Worm (Caenorhabditis elegans) whole organism, L3 larva: ENCODE data around the gene srg-11.

Experiments
- R02D3.7 ChIP-seq: fragments of 150-350 bp; optimal IDR thresholded peaks from 2 replicates; lab custom pipeline; 2014; ENCODE audit warnings: missing biosample characterization, missing genetic modification characterization
- ZK546.5 ChIP-seq: sonication (generic microtip); optimal IDR thresholded peaks from 2 replicates; lab custom pipeline; 2017; ENCODE audit warnings: missing biosample characterization, missing genetic modification characterization
- aly-2 ChIP-seq: fragments of 150-350 bp; optimal IDR thresholded peaks from 2 replicates; lab custom pipeline; 2014; ENCODE audit warnings: missing biosample characterization, missing genetic modification characterization
- ama-1 ChIP-seq: fragments of 150-350 bp; optimal IDR thresholded peaks from 2 replicates; lab custom pipeline; 2018
- ceh-16 ChIP-seq: sonication (generic microtip); optimal IDR thresholded peaks from 2 replicates; lab custom pipeline; 2017; ENCODE audit warnings: missing biosample characterization, missing genetic modification characterization
- ceh-28 ChIP-seq: fragments of 150-350 bp; optimal IDR thresholded peaks from 2 replicates; lab custom pipeline; 2014; ENCODE audit warnings: missing biosample characterization, missing genetic modification reagents, missing genetic modification characterization
- ceh-82 ChIP-seq: fragments of 150-350 bp; optimal IDR thresholded peaks from 2 replicates; lab custom pipeline; 2014; ENCODE audit warnings: missing biosample characterization, missing genetic modification characterization
- ceh-9 ChIP-seq: sonication (generic microtip); optimal IDR thresholded peaks from 2 replicates; lab custom pipeline; 2018; ENCODE audit warnings: missing biosample characterization, missing genetic modification characterization
- daf-12 ChIP-seq: fragments of 150-350 bp; optimal IDR thresholded peaks from 2 replicates; lab custom pipeline; 2014; ENCODE audit warnings: missing biosample characterization, missing genetic modification reagents, missing genetic modification characterization
- egl-27 ChIP-seq: sonication (generic microtip); optimal IDR thresholded peaks from 4 replicates; lab custom pipeline; 2017; ENCODE audit warnings: missing biosample characterization, missing genetic modification reagents, missing genetic modification characterization
- egl-5 ChIP-seq: fragments of 150-350 bp; optimal IDR thresholded peaks from 2 replicates; lab custom pipeline; 2017; ENCODE audit warnings: missing biosample characterization, missing genetic modification reagents, missing genetic modification characterization, inconsistent platforms
- elt-1 ChIP-seq: fragments of 150-350 bp; optimal IDR thresholded peaks from 2 replicates; lab custom pipeline; 2014; ENCODE audit warnings: missing biosample characterization, missing genetic modification characterization
- elt-2 ChIP-seq: sonication (generic microtip); optimal IDR thresholded peaks from 2 replicates; lab custom pipeline; 2016; ENCODE audit warnings: missing genetic modification reagents, mild to moderate bottlenecking, missing genetic modification characterization, missing compliant biosample characterization
- elt-3 ChIP-seq, 3 experiments: fragments of 150-350 bp in 1 of 3; sonication (generic microtip) in 2 of 3; optimal IDR thresholded peaks; 2 replicates in 2 of 3; 4 replicates in 1 of 3; lab custom pipeline; 2014 to 2017; ENCODE audit warnings: missing biosample characterization in 3 of 3, missing genetic modification characterization in 3 of 3
- eor-1 ChIP-seq, 2 experiments: fragments of 150-350 bp; optimal IDR thresholded peaks; 2 replicates each; lab custom pipeline; 2014 to 2018; ENCODE audit warnings: missing biosample characterization in 2 of 2, missing genetic modification characterization in 2 of 2
- fkh-10 ChIP-seq: sonication (generic microtip); optimal IDR thresholded peaks from 2 replicates; lab custom pipeline; 2017; ENCODE audit warnings: missing biosample characterization, missing genetic modification reagents, missing genetic modification characterization
- fkh-2 ChIP-seq: fragments of 150-350 bp; optimal IDR thresholded peaks from 2 replicates; lab custom pipeline; 2014; ENCODE audit warnings: missing biosample characterization, missing genetic modification reagents, missing genetic modification characterization
- fos-1 ChIP-seq: fragments of 150-350 bp; optimal IDR thresholded peaks from 2 replicates; lab custom pipeline; 2014; ENCODE audit warnings: missing biosample characterization, missing genetic modification characterization
- hmg-11 ChIP-seq: sonication (generic microtip); optimal IDR thresholded peaks from 2 replicates; lab custom pipeline; 2016; ENCODE audit warnings: missing genetic modification characterization, missing compliant biosample characterization
- jun-1 ChIP-seq: fragments of 150-350 bp; optimal IDR thresholded peaks from 2 replicates; lab custom pipeline; 2014; ENCODE audit warnings: missing biosample characterization, missing genetic modification reagents, missing genetic modification characterization
- lin-15B ChIP-seq: fragments of 150-350 bp; optimal IDR thresholded peaks from 2 replicates; lab custom pipeline; 2014; ENCODE audit warnings: missing biosample characterization, missing genetic modification characterization
- lin-39 ChIP-seq: fragments of 150-350 bp; optimal IDR thresholded peaks from 2 replicates; lab custom pipeline; 2018; ENCODE audit warnings: missing biosample characterization, missing genetic modification reagents, missing genetic modification characterization
- lsy-12 ChIP-seq: sonication (generic microtip); optimal IDR thresholded peaks from 2 replicates; lab custom pipeline; 2016; ENCODE audit warnings: mild to moderate bottlenecking, missing genetic modification characterization, missing compliant biosample characterization
- mdl-1 ChIP-seq: fragments of 150-350 bp; optimal IDR thresholded peaks from 2 replicates; lab custom pipeline; 2014; ENCODE audit warnings: missing biosample characterization, missing genetic modification characterization
- mml-1 ChIP-seq: fragments of 150-350 bp; sonication (generic microtip); optimal IDR thresholded peaks from 3 replicates; lab custom pipeline; 2014; ENCODE audit warnings: missing biosample characterization, missing genetic modification characterization
- nfya-1 ChIP-seq: sonication (generic microtip); optimal IDR thresholded peaks from 2 replicates; lab custom pipeline; 2017; ENCODE audit warnings: missing genetic modification characterization, mild to moderate bottlenecking, missing compliant biosample characterization, antibody characterized with exemption, moderate library complexity; ENCODE audit not compliant: insufficient read depth
- nhr-11 ChIP-seq: fragments of 150-350 bp; optimal IDR thresholded peaks from 2 replicates; lab custom pipeline; 2014; ENCODE audit warnings: missing biosample characterization, missing genetic modification characterization
- nhr-12 ChIP-seq: fragments of 150-350 bp; optimal IDR thresholded peaks from 2 replicates; lab custom pipeline; 2014; ENCODE audit warnings: missing biosample characterization, missing genetic modification characterization
- nhr-23 ChIP-seq: fragments of 150-350 bp; optimal IDR thresholded peaks from 2 replicates; lab custom pipeline; 2014; ENCODE audit warnings: missing biosample characterization, missing genetic modification reagents, missing genetic modification characterization
- nhr-237 ChIP-seq: fragments of 150-350 bp; optimal IDR thresholded peaks from 2 replicates; lab custom pipeline; 2014; ENCODE audit warnings: missing biosample characterization, missing genetic modification characterization
- nhr-25 ChIP-seq: sonication (generic microtip); optimal IDR thresholded peaks from 2 replicates; lab custom pipeline; 2017; ENCODE audit warnings: missing biosample characterization, missing genetic modification characterization
- nhr-28 ChIP-seq: fragments of 150-350 bp; optimal IDR thresholded peaks from 2 replicates; lab custom pipeline; 2014; ENCODE audit warnings: missing biosample characterization, missing genetic modification characterization
- nhr-43 ChIP-seq: sonication (generic microtip); optimal IDR thresholded peaks from 2 replicates; lab custom pipeline; 2016; ENCODE audit warnings: mild to moderate bottlenecking, missing genetic modification characterization, missing compliant biosample characterization; ENCODE audit not compliant: poor library complexity, severe bottlenecking
- nhr-67 ChIP-seq: fragments of 150-350 bp; optimal IDR thresholded peaks from 2 replicates; lab custom pipeline; 2014; ENCODE audit warnings: missing biosample characterization, missing genetic modification characterization
- nhr-76 ChIP-seq: fragments of 150-350 bp; sonication (generic microtip); optimal IDR thresholded peaks from 5 replicates; lab custom pipeline; 2014; ENCODE audit warnings: missing biosample characterization, missing genetic modification characterization
- nhr-77 ChIP-seq: fragments of 150-350 bp; optimal IDR thresholded peaks from 2 replicates; lab custom pipeline; 2014; ENCODE audit warnings: missing biosample characterization, missing genetic modification characterization
- pha-4 ChIP-seq: fragments of 150-350 bp; optimal IDR thresholded peaks from 2 replicates; lab custom pipeline; 2014; ENCODE audit warnings: missing biosample characterization, missing genetic modification reagents, missing genetic modification characterization
- pqm-1 ChIP-seq: fragments of 150-350 bp; optimal IDR thresholded peaks from 2 replicates; lab custom pipeline; 2017; ENCODE audit warnings: missing biosample characterization, missing genetic modification characterization, inconsistent platforms
- sea-2 ChIP-seq: fragments of 150-350 bp; sonication (generic microtip); optimal IDR thresholded peaks from 4 replicates; lab custom pipeline; 2014; ENCODE audit warnings: missing biosample characterization, missing genetic modification reagents, missing genetic modification characterization
- skn-1 ChIP-seq: fragments of 150-350 bp; optimal IDR thresholded peaks from 2 replicates; lab custom pipeline; 2014; ENCODE audit warnings: missing biosample characterization, missing genetic modification characterization
- snpc-4 ChIP-seq: fragments of 150-350 bp; optimal IDR thresholded peaks from 2 replicates; lab custom pipeline; 2014; ENCODE audit warnings: missing biosample characterization, missing genetic modification characterization
- tbx-2 ChIP-seq: sonication (generic microtip); optimal IDR thresholded peaks from 2 replicates; lab custom pipeline; 2016; ENCODE audit warnings: mild to moderate bottlenecking, missing genetic modification characterization, missing compliant biosample characterization
- unc-39 ChIP-seq: sonication (generic microtip); optimal IDR thresholded peaks from 4 replicates; lab custom pipeline; 2017; ENCODE audit warnings: missing biosample characterization, missing genetic modification characterization
- unc-62 ChIP-seq: fragments of 150-350 bp; sonication (generic microtip); optimal IDR thresholded peaks from 4 replicates; lab custom pipeline; 2014; ENCODE audit warnings: missing biosample characterization, missing genetic modification reagents, missing genetic modification characterization
- zag-1 ChIP-seq: fragments of 150-350 bp; optimal IDR thresholded peaks from 2 replicates; lab custom pipeline; 2014; ENCODE audit warnings: missing biosample characterization, missing genetic modification characterization
- ztf-11 ChIP-seq: fragments of 150-350 bp; optimal IDR thresholded peaks from 2 replicates; lab custom pipeline; 2014; ENCODE audit warnings: missing biosample characterization, missing genetic modification characterization
- ztf-4 ChIP-seq: fragments of 150-350 bp; optimal IDR thresholded peaks from 2 replicates; lab custom pipeline; 2014; ENCODE audit warnings: missing biosample characterization, missing genetic modification characterization

srg-11 gene

ce11 chrIII:4688356-4688755 lies 8.5 kb downstream of the srg-11 start, which contains the start of gene tag-243:
Gene tag-243, minus strand, starts transcription at chrIII:4688456.
- no peak for TF ChIP-seq unc-62 (GFP tag; lab: Kevin White, UChicago)
- TF ChIP-seq nhr-23 (tag; lab: Kevin White, UChicago) = no peak
- peak; percentile 19 for TF ChIP-seq pha-4 (tag; lab: Kevin White, UChicago)
- TF ChIP-seq, all 47 proteins: peak for 1

ce11 chrIII:4688965-4689364 lies 9.2 kb downstream of the srg-11 start, which contains the start of gene ppat-1:
Gene ppat-1, plus strand, starts transcription at chrIII:4689280.
- peak; percentile 41 for TF ChIP-seq elt-2 (tag; lab: Kevin White, UChicago)
- TF ChIP-seq nhr-11 = no peak

DNA sequence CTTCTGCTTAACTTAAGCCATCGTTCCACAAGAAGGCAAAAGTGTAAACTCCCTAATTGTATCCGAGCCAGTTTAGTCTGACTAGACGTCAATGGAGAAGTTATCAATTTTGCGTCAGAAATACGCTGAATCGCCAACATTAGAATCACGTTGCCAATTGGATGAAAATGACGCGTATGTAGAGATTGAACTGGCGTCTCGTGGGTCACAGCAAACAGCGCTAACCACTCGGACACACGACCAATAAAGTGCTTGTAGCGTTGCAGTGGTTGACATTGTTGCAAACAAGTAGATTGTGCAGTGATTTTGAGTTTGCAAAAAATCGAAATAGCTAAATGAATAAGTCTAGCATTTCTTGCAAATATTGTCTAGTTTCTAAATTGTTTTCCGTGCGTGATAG lies 9.8 kb downstream of the srg-11 start:
- TF ChIP-seq nhr-25 (tag; lab: Kevin White, UChicago) (peak; percentile 66), nhr-23 (tag; lab: Kevin White, UChicago) (no peak), elt-1 (no peak), lin-39 (tag; lab: Kevin White, UChicago) (peak; percentile 89), unc-62 (GFP tag; lab: Kevin White, UChicago) (no peak), elt-3 (tag; optimal IDR thresholded peaks at IDR 0.05; lab: Kevin White, UChicago) (peak in 1 of 3 experiments; percentile 65), nhr-43 (tag; lab: Kevin White, UChicago) (peak; percentile 90), ceh-82 (tag; lab: Kevin White, UChicago) (no peak), nhr-77 (tag; lab: Kevin White, UChicago) (no peak), ama-1 (lab: Kevin White, UChicago) (peak; percentile 42), ceh-9 (tag; lab: Kevin White, UChicago) (no peak), pha-4 (tag; lab: Kevin White, UChicago) (peak; percentile 81), nhr-76 (tag; lab: Kevin White, UChicago) (peak; percentile 20), nhr-67 (tag; lab: Kevin White, UChicago) (no peak), jun-1 (tag; lab: Kevin White, UChicago) (peak; percentile 56), mml-1 (no peak), elt-2 (tag; lab: Kevin White, UChicago) (peak; percentile 52), pqm-1 (tag; lab: Kevin White, UChicago) (peak; percentile 38), nhr-28 (tag; lab: Kevin White, UChicago) (no peak), daf-12 (tag; lab: Kevin White, UChicago) (no peak), nhr-237 (tag; lab: Kevin White, UChicago) (no peak), aly-2 (tag; lab: Kevin White, UChicago) (no peak), fkh-2 (tag; lab: Kevin White, UChicago) (no peak), ztf-11 (no peak), skn-1 (tag; lab: Kevin White, UChicago) (peak; percentile 79), nfya-1 (peak; percentile 73), ZK546.5 (no peak), egl-27 (tag; lab: Kevin White, UChicago) (peak; percentile 60), ztf-4 (peak; percentile 40), nhr-12 (no peak), mdl-1 (tag; lab: Kevin White, UChicago) (peak; percentile 26), fos-1 (tag; lab: Kevin White, UChicago) (no peak), fkh-10 (GFP tag; lab: Kevin White, UChicago) (no peak), lin-15B (tag; lab: Kevin White, UChicago) (peak; percentile 28), zag-1 (tag; lab: Kevin White, UChicago) (no peak), hmg-11 (tag; lab: Kevin White, UChicago) (no peak), R02D3.7 (tag; lab: Kevin White, UChicago) (no peak), tbx-2 (peak; percentile 57), nhr-11 (no peak), sea-2 (GFP tag; lab: Kevin White, UChicago) (no peak), lsy-12 (tag; lab: Kevin White, UChicago) (peak; percentile 43), eor-1 (tag; optimal IDR thresholded peaks at IDR 0.05; lab: Kevin White, UChicago) (no peak), ceh-16 (no peak), ceh-28 (tag; lab: Kevin White, UChicago) (no peak), snpc-4 (no peak), egl-5 (tag; lab: Kevin White, UChicago) (peak; percentile 29), unc-39 (tag; lab: Kevin White, UChicago) (no peak)
